Worm (Caenorhabditis elegans): ENCODE measurements around the gene tbc-17.

The tbc-17 gene

ce11 chrII:12671892-12672291 is 22.3 kb upstream of the tbc-17 start:
- TF ChIP-seq him-1 (tag; optimal IDR thresholded peaks at IDR 0.05) (no peak), W03F9.2 (tag; optimal IDR thresholded peaks at IDR 0.05) (no peak), dao-5 (tag; optimal IDR thresholded peaks at IDR 0.05) (no peak)

- TF ChIP-seq dao-5 (tag; optimal IDR thresholded peaks at IDR 0.05) (no peak), him-1 (tag; optimal IDR thresholded peaks at IDR 0.05) (no peak), W03F9.2 (tag; optimal IDR thresholded peaks at IDR 0.05) (no peak)
Measured at ce11 chrII:12672512-12672911, 21.7 kb upstream of the tbc-17 start.

ce11 chrII:12673311-12673710 is 20.9 kb upstream of the tbc-17 start:
- TF ChIP-seq him-1 (tag; optimal IDR thresholded peaks at IDR 0.05) (no peak), W03F9.2 (tag; optimal IDR thresholded peaks at IDR 0.05) (no peak), dao-5 (tag; optimal IDR thresholded peaks at IDR 0.05) (no peak)

- no peak for TF ChIP-seq dao-5 (tag; optimal IDR thresholded peaks at IDR 0.05)
- no peak for TF ChIP-seq him-1 (tag; optimal IDR thresholded peaks at IDR 0.05)
- no peak for TF ChIP-seq W03F9.2 (tag; optimal IDR thresholded peaks at IDR 0.05)
Measured at ce11 chrII:12677710-12677974, 16.6 kb upstream of the tbc-17 start, which contains the start of gene Y38E10A.22. Gene Y38E10A.22, minus strand, starts transcription at chrII:12677810.

ce11 chrII:12677975-12678866 is 16.0 kb upstream of the tbc-17 start:
- TF ChIP-seq him-1 (tag; optimal IDR thresholded peaks at IDR 0.05) (no peak), dao-5 (tag; optimal IDR thresholded peaks at IDR 0.05) (no peak), W03F9.2 (tag; optimal IDR thresholded peaks at IDR 0.05) (peak; percentile 84)

- TF ChIP-seq W03F9.2 (tag; optimal IDR thresholded peaks at IDR 0.05) (no peak), dao-5 (tag; optimal IDR thresholded peaks at IDR 0.05) (no peak), him-1 (tag; optimal IDR thresholded peaks at IDR 0.05) (no peak)
Measured at ce11 chrII:12678867-12679134, 15.4 kb upstream of the tbc-17 start, which contains the start of gene Y38E10A.24. Gene Y38E10A.24, plus strand, starts transcription at chrII:12679035.

- TF ChIP-seq him-1 (tag; optimal IDR thresholded peaks at IDR 0.05) = no peak
- no peak for TF ChIP-seq W03F9.2 (tag; optimal IDR thresholded peaks at IDR 0.05)
- TF ChIP-seq dao-5 (tag; optimal IDR thresholded peaks at IDR 0.05) = no peak
Measured at ce11 chrII:12679635-12680034, 14.6 kb upstream of the tbc-17 start, which contains the start of the genes Y38E10A.33 and cox-10. Gene Y38E10A.33, minus strand, starts transcription at chrII:12679646. Gene cox-10, plus strand, starts transcription at chrII:12679954.

ce11 chrII:12689333-12689732 is 4.9 kb upstream of the tbc-17 start:
- TF ChIP-seq dao-5 (tag; optimal IDR thresholded peaks at IDR 0.05) (no peak), W03F9.2 (tag; optimal IDR thresholded peaks at IDR 0.05) (no peak), him-1 (tag; optimal IDR thresholded peaks at IDR 0.05) (no peak)

ce11 chrII:12690905-12691304 is 3.3 kb upstream of the tbc-17 start:
- no peak for TF ChIP-seq him-1 (tag; optimal IDR thresholded peaks at IDR 0.05)
- TF ChIP-seq dao-5 (tag; optimal IDR thresholded peaks at IDR 0.05) = no peak

ce11 chrII:12691351-12691750 is 2.9 kb upstream of the tbc-17 start:
- no peak for TF ChIP-seq him-1 (tag; optimal IDR thresholded peaks at IDR 0.05)
- no peak for TF ChIP-seq W03F9.2 (tag; optimal IDR thresholded peaks at IDR 0.05)
- TF ChIP-seq dao-5 (tag; optimal IDR thresholded peaks at IDR 0.05) = no peak

ce11 chrII:12692694-12693093 is 1.5 kb upstream of the tbc-17 start:
- TF ChIP-seq him-1 (tag; optimal IDR thresholded peaks at IDR 0.05) (no peak), W03F9.2 (tag; optimal IDR thresholded peaks at IDR 0.05) (no peak), dao-5 (tag; optimal IDR thresholded peaks at IDR 0.05) (no peak)

ce11 chrII:12696116-12696515 is 1.9 kb downstream of the tbc-17 start:
- TF ChIP-seq dao-5 (tag; optimal IDR thresholded peaks at IDR 0.05) (no peak), him-1 (tag; optimal IDR thresholded peaks at IDR 0.05) (no peak), W03F9.2 (tag; optimal IDR thresholded peaks at IDR 0.05) (no peak)

ce11 chrII:12711490-12711889 is 17.3 kb downstream of the tbc-17 start:
- TF ChIP-seq dao-5 (tag; optimal IDR thresholded peaks at IDR 0.05) (no peak), him-1 (tag; optimal IDR thresholded peaks at IDR 0.05) (no peak), W03F9.2 (tag; optimal IDR thresholded peaks at IDR 0.05) (no peak)

ce11 chrII:12715757-12716350 is 21.6 kb downstream of the tbc-17 start:
- TF ChIP-seq dao-5 (tag; optimal IDR thresholded peaks at IDR 0.05) = no peak
- no peak for TF ChIP-seq him-1 (tag; optimal IDR thresholded peaks at IDR 0.05)
- no peak for TF ChIP-seq W03F9.2 (tag; optimal IDR thresholded peaks at IDR 0.05)

ce11 chrII:12722049-12722448 is 27.8 kb downstream of the tbc-17 start:
- TF ChIP-seq W03F9.2 (tag; optimal IDR thresholded peaks at IDR 0.05) = no peak
- TF ChIP-seq dao-5 (tag; optimal IDR thresholded peaks at IDR 0.05) = no peak
- TF ChIP-seq him-1 (tag; optimal IDR thresholded peaks at IDR 0.05) = no peak
